Worm (Caenorhabditis elegans): ENCODE measurements around the gene myo-5.

DNA sequence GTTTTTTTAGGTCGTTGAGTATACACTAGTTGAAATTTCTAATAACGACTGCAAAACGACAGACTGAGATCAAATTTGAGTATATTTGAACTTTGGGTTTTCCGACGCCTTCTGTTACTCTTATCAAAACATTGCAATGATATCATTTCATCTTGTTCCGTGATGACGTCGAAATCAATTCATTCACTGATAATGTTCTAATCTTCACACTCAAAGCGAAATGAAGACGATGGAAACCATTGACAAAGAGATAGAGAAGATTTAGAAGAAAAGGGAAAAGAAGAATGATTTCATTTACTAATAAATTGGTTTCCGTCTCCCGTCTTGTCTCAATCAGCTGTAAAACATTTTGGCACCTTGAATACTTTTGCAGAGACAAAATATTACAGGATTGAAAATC is 35.6 kb upstream of the myo-5 start:
- no peak for TF ChIP-seq ama-1 (optimal IDR thresholded peaks at IDR 0.05)
- TF ChIP-seq elt-4 (tag; optimal IDR thresholded peaks at IDR 0.05), result no peak
- no peak for TF ChIP-seq pha-2 (tag; optimal IDR thresholded peaks at IDR 0.05)
- no peak for TF ChIP-seq pha-4 (tag; optimal IDR thresholded peaks at IDR 0.05)
- TF ChIP-seq ahr-1 (tag; optimal IDR thresholded peaks at IDR 0.05), result no peak
- no peak for TF ChIP-seq nhr-232 (tag; optimal IDR thresholded peaks at IDR 0.05)
- no peak for TF ChIP-seq T23F11.4 (GFP tag; optimal IDR thresholded peaks at IDR 0.05)
- TF ChIP-seq fkh-6 (tag; optimal IDR thresholded peaks at IDR 0.05), result no peak
- no peak for TF ChIP-seq hlh-15 (tag; optimal IDR thresholded peaks at IDR 0.05)

All from whole organism, late embryonic.